Worm (Caenorhabditis elegans): ENCODE data around the gene T07C12.10.

Gene T07C12.10

ce11 chrV:9970119-9970518, 9.8 kb upstream of the T07C12.10 start (continued):
- TF ChIP-seq jun-1 (tag; optimal IDR thresholded peaks at IDR 0.05) (peak; percentile 4), zag-1 (tag; optimal IDR thresholded peaks at IDR 0.05) (no peak), nhr-71 (tag; optimal IDR thresholded peaks at IDR 0.05) (peak; percentile 75), ceh-88 (GFP tag; IDR thresholded peaks at IDR 0.05) (0 out of 2 replicates have a peak, but pooled peaks have one; percentile 44), mep-1 (tag; optimal IDR thresholded peaks at IDR 0.05) (peak; percentile 72), pqm-1 (tag; optimal IDR thresholded peaks at IDR 0.05) (no peak), snu-23 (GFP tag; optimal IDR thresholded peaks at IDR 0.05) (peak; percentile 81), pag-3 (tag; optimal IDR thresholded peaks at IDR 0.05; ENCODE audit: borderline replicate concordance, insufficient read depth) (no peak), grh-1 (GFP tag; IDR thresholded peaks at IDR 0.05) (peak; percentile 31; the same call in 1 of the 2 replicates), nhr-11 (tag; optimal IDR thresholded peaks at IDR 0.05) (no peak), lin-35 (GFP tag; optimal IDR thresholded peaks at IDR 0.05) (peak; percentile 45 to 74), nhr-28 (tag; optimal IDR thresholded peaks at IDR 0.05) (no peak), irx-1 (tag; optimal IDR thresholded peaks at IDR 0.05) (peak; percentile 2), dpl-1 (GFP tag; optimal IDR thresholded peaks at IDR 0.05) (peak in 2 of 3 experiments; percentile 45 to 46), lin-39 (tag; optimal IDR thresholded peaks at IDR 0.05) (no peak), nhr-90 (tag; optimal IDR thresholded peaks at IDR 0.05; ENCODE audit: poor library complexity) (peak; percentile 47), nhr-12 (tag; optimal IDR thresholded peaks at IDR 0.05) (no peak), unc-86 (tag; optimal IDR thresholded peaks at IDR 0.05) (peak; percentile 55), nhr-84 (tag; optimal IDR thresholded peaks at IDR 0.05) (no peak), Y116A8C.19 (tag; optimal IDR thresholded peaks at IDR 0.05; ENCODE audit: borderline replicate concordance) (no peak), rnt-1 (tag; optimal IDR thresholded peaks at IDR 0.05) (peak; percentile 76), fkh-8 (tag; optimal IDR thresholded peaks at IDR 0.05) (peak; percentile 48), unc-98 (GFP tag; IDR thresholded peaks at IDR 0.05) (no peak), fkh-4 (tag; optimal IDR thresholded peaks at IDR 0.05; ENCODE audit: borderline replicate concordance) (no peak), blmp-1 (tag; optimal IDR thresholded peaks at IDR 0.05) (no peak), ztf-11 (tag; optimal IDR thresholded peaks at IDR 0.05) (no peak), hpl-2 (GFP tag; optimal IDR thresholded peaks at IDR 0.05) (no peak), mab-9 (GFP tag; IDR thresholded peaks at IDR 0.05) (0 out of 2 replicates have a peak, but pooled peaks have one; percentile 33), pax-3 (tag; optimal IDR thresholded peaks at IDR 0.05) (peak; percentile 47), efl-3 (GFP tag; optimal IDR thresholded peaks at IDR 0.05) (no peak), swsn-7 (tag; optimal IDR thresholded peaks at IDR 0.05) (peak; percentile 72), nhr-47 (tag; optimal IDR thresholded peaks at IDR 0.05) (peak; percentile 69), sup-37 (GFP tag; optimal IDR thresholded peaks at IDR 0.05) (no peak), elt-2 (tag; optimal IDR thresholded peaks at IDR 0.05) (no peak), unc-62 (GFP tag; optimal IDR thresholded peaks at IDR 0.05) (no peak), lir-3 (tag; optimal IDR thresholded peaks at IDR 0.05; ENCODE audit: poor library complexity) (peak; percentile 52), unc-130 (tag; optimal IDR thresholded peaks at IDR 0.05) (peak; percentile 77), xbp-1 (tag; optimal IDR thresholded peaks at IDR 0.05) (peak; percentile 54), ceh-63 (GFP tag; optimal IDR thresholded peaks at IDR 0.05) (peak; percentile 24), efl-1 (optimal IDR thresholded peaks at IDR 0.05) (peak; percentile 36 to 59), efl-1 (GFP tag; optimal IDR thresholded peaks at IDR 0.05 in 1 of 2) (peak; percentile 42 to 96), nhr-85 (tag) (no peak), ztf-4 (tag; optimal IDR thresholded peaks at IDR 0.05) (no peak), nhr-19 (GFP tag; conservative IDR thresholded peaks at IDR 0.05) (peak; percentile 64), lin-14 (GFP tag; optimal IDR thresholded peaks at IDR 0.05) (peak; percentile 76), C04F5.9 (tag; optimal IDR thresholded peaks at IDR 0.05) (peak; percentile 22), sptf-1 (tag; optimal IDR thresholded peaks at IDR 0.05) (no peak), dsc-1 (tag; optimal IDR thresholded peaks at IDR 0.05) (peak; percentile 63), nhr-77 (tag; optimal IDR thresholded peaks at IDR 0.05) (peak; percentile 65), tbx-2 (tag; optimal IDR thresholded peaks at IDR 0.05) (peak; percentile 69)
